Worm (Caenorhabditis elegans): ENCODE results near the gene cnc-11.

- no peak for TF ChIP-seq nhr-11 (tag; optimal IDR thresholded peaks at IDR 0.05)
- TF ChIP-seq fos-1 (tag; optimal IDR thresholded peaks at IDR 0.05): no peak
- TF ChIP-seq lin-13 (GFP tag; optimal IDR thresholded peaks at IDR 0.05): no peak
- TF ChIP-seq dmd-6 (GFP tag; IDR thresholded peaks at IDR 0.05): no peak
- TF ChIP-seq Y105C5A.15 (GFP tag; IDR thresholded peaks at IDR 0.05): no peak
- no peak for TF ChIP-seq unc-62 (GFP tag; optimal IDR thresholded peaks at IDR 0.05 in 1 of 2)
- TF ChIP-seq unc-62 (tag; optimal IDR thresholded peaks at IDR 0.05): no peak
- TF ChIP-seq nhr-76 (tag; optimal IDR thresholded peaks at IDR 0.05): no peak
- no peak for TF ChIP-seq nhr-237 (tag; optimal IDR thresholded peaks at IDR 0.05)
- no peak for TF ChIP-seq nhr-10 (tag; optimal IDR thresholded peaks at IDR 0.05)
- TF ChIP-seq snpc-1.2 (GFP tag; IDR thresholded peaks at IDR 0.05): no peak
- no peak for TF ChIP-seq nhr-28 (tag; optimal IDR thresholded peaks at IDR 0.05)
- TF ChIP-seq Y48G9A.11 (GFP tag; IDR thresholded peaks at IDR 0.05): no peak
These were observed 31.4 kb upstream of the cnc-11 start for ce11 chrV:1410727-1411126.

All from whole organism, L4 larva.